Fruit fly (Drosophila melanogaster) whole organism, embryonic: Measurements from ENCODE around the gene Pgm1.

ENCODE experiments used
- Abd-B ChIP-seq: fragments of 200-800 bp; sonication (Bioruptor generic); optimal IDR thresholded peaks from 2 replicates; lab custom pipeline; 2018; ENCODE audit warnings: missing biosample characterization, mild to moderate bottlenecking, missing genetic modification characterization, moderate library complexity
- Ada2b ChIP-seq: fragments of 200-800 bp; sonication (Bioruptor generic); IDR thresholded peaks from 2 replicates; pipeline ENCODE4 v1.3.6; 2022; ENCODE audit warnings: missing biosample characterization, missing genetic modification characterization
- Asciz ChIP-seq: fragments of 200-800 bp; sonication (Bioruptor generic); optimal IDR thresholded peaks from 2 replicates; lab custom pipeline; 2017; ENCODE audit warnings: missing biosample characterization, mild to moderate bottlenecking, missing genetic modification characterization, missing genetic modification reagents
- Awh ChIP-seq: fragments of 200-800 bp; sonication (Bioruptor generic); IDR thresholded peaks from 2 replicates; pipeline ENCODE4, ENCODE4 v1.3.6; 2022; ENCODE audit warnings: missing biosample characterization, missing genetic modification characterization
- Bdp1 ChIP-seq: fragments of 200-800 bp; sonication (Bioruptor generic); optimal IDR thresholded peaks from 3 replicates; lab custom pipeline; 2016; ENCODE audit warnings: missing biosample characterization, missing genetic modification characterization
- CG10209 ChIP-seq: fragments of 200-800 bp; sonication (Bioruptor generic); optimal IDR thresholded peaks from 3 replicates; lab custom pipeline; 2017; ENCODE audit warnings: missing biosample characterization, mild to moderate bottlenecking, missing genetic modification characterization, missing genetic modification reagents
- CG10654 ChIP-seq: fragments of 200-800 bp; sonication (Bioruptor generic); optimal IDR thresholded peaks from 2 replicates; lab custom pipeline; 2016; ENCODE audit warnings: missing biosample characterization, missing genetic modification characterization
- CG12071 ChIP-seq: fragments of 200-800 bp; sonication (Bioruptor generic); optimal IDR thresholded peaks from 3 replicates; lab custom pipeline; 2018; ENCODE audit warnings: missing biosample characterization, mild to moderate bottlenecking, missing genetic modification characterization
- CG12236 ChIP-seq: fragments of 200-800 bp; sonication (Bioruptor generic); optimal IDR thresholded peaks from 2 replicates; lab custom pipeline; 2016; ENCODE audit warnings: missing biosample characterization, missing genetic modification characterization
- CG13287 ChIP-seq: fragments of 200-800 bp; sonication (Bioruptor generic); IDR thresholded peaks from 2 replicates; pipeline ENCODE4 v1.3.6; 2022; ENCODE audit warnings: missing biosample characterization, missing genetic modification characterization; ENCODE audit not compliant: partially characterized antibody
- CG13775 ChIP-seq: fragments of 200-800 bp; sonication (Bioruptor generic); optimal IDR thresholded peaks from 3 replicates; lab custom pipeline; 2017; ENCODE audit warnings: missing biosample characterization, mild to moderate bottlenecking, missing genetic modification characterization
- CG14050 ChIP-seq: fragments of 200-800 bp; sonication (Bioruptor generic); IDR thresholded peaks from 3 replicates; pipeline ENCODE4 v1.3.6; 2022; ENCODE audit warnings: missing biosample characterization, missing genetic modification characterization
- CG17186 ChIP-seq: fragments of 200-800 bp; sonication (Bioruptor generic); optimal IDR thresholded peaks from 3 replicates; lab custom pipeline; 2017; ENCODE audit warnings: missing biosample characterization, missing genetic modification reagents, missing genetic modification characterization
- CG1792 ChIP-seq: fragments of 200-800 bp; sonication (Bioruptor generic); optimal IDR thresholded peaks from 2 replicates; lab custom pipeline; 2016; ENCODE audit warnings: missing biosample characterization, missing genetic modification characterization
- CG18011 ChIP-seq: fragments of 200-800 bp; sonication (Bioruptor generic); optimal IDR thresholded peaks from 2 replicates; lab custom pipeline; 2017; ENCODE audit warnings: missing biosample characterization, missing genetic modification characterization, mild to moderate bottlenecking, moderate library complexity, missing genotype
- CG18262 ChIP-seq: fragments of 200-800 bp; optimal IDR thresholded peaks from 3 replicates; lab custom pipeline; 2019; ENCODE audit warnings: missing biosample characterization, mild to moderate bottlenecking, missing genetic modification characterization, moderate library complexity
- CG33557 ChIP-seq: fragments of 200-800 bp; sonication (Bioruptor generic); optimal IDR thresholded peaks from 2 replicates; lab custom pipeline; 2019; ENCODE audit warnings: missing biosample characterization, mild to moderate bottlenecking, missing genetic modification characterization, moderate library complexity
- CG4854 ChIP-seq: fragments of 200-800 bp; sonication (Bioruptor generic); optimal IDR thresholded peaks from 2 replicates; lab custom pipeline; 2016; ENCODE audit warnings: missing biosample characterization, missing genetic modification characterization, inconsistent platforms
- CG6813 ChIP-seq: fragments of 200-800 bp; sonication (Bioruptor generic); optimal IDR thresholded peaks from 2 replicates; lab custom pipeline; 2017; ENCODE audit warnings: missing biosample characterization, missing genetic modification characterization, mild to moderate bottlenecking, moderate library complexity, missing genetic modification reagents
- CG7372 ChIP-seq: fragments of 200-800 bp; sonication (Bioruptor generic); IDR thresholded peaks from 2 replicates; pipeline ENCODE4 v1.3.6; 2022; ENCODE audit warnings: missing biosample characterization, missing genetic modification characterization
- CkIIα-i1 ChIP-seq: fragments of 200-800 bp; sonication (Bioruptor generic); IDR thresholded peaks from 2 replicates; pipeline ENCODE4 v1.3.6; 2022; ENCODE audit warnings: missing biosample characterization, missing genetic modification characterization
- CoRest ChIP-seq: fragments of 200-800 bp; sonication (Bioruptor generic); optimal IDR thresholded peaks from 3 replicates; lab custom pipeline; 2018; ENCODE audit warnings: missing biosample characterization, mild to moderate bottlenecking, missing genetic modification characterization, moderate library complexity
- Dek ChIP-seq: fragments of 200-800 bp; sonication (Bioruptor generic); optimal IDR thresholded peaks from 3 replicates; lab custom pipeline; 2019; ENCODE audit warnings: missing biosample characterization, mild to moderate bottlenecking, missing genetic modification characterization, moderate library complexity
- Dip3 ChIP-seq: fragments of 200-800 bp; sonication (Bioruptor generic); optimal IDR thresholded peaks from 3 replicates; lab custom pipeline; 2016; ENCODE audit warnings: missing biosample characterization, missing genetic modification characterization
- ERR ChIP-seq: fragments of 200-800 bp; sonication (Bioruptor generic); optimal IDR thresholded peaks from 2 replicates; lab custom pipeline; 2016; ENCODE audit warnings: missing biosample characterization, missing genetic modification characterization
- H2.0 ChIP-seq: fragments of 200-800 bp; sonication (Bioruptor generic); IDR thresholded peaks from 2 replicates; pipeline ENCODE4 v1.3.6; 2022; ENCODE audit warnings: missing biosample characterization, missing genetic modification characterization
- HHEX ChIP-seq: fragments of 200-800 bp; sonication (Bioruptor generic); optimal IDR thresholded peaks from 3 replicates; lab custom pipeline; 2017; ENCODE audit warnings: missing biosample characterization, mild to moderate bottlenecking, missing genetic modification characterization, missing genetic modification reagents
- HLH54F ChIP-seq: fragments of 200-800 bp; sonication (Bioruptor generic); optimal IDR thresholded peaks from 3 replicates; lab custom pipeline; 2016; ENCODE audit warnings: missing biosample characterization, missing genetic modification characterization
- Med ChIP-seq: fragments of 200-800 bp; sonication (Bioruptor generic); peaks from one replicate; lab custom pipeline; 2016; ENCODE audit warnings: missing biosample characterization, missing genetic modification characterization, mild to moderate bottlenecking, inconsistent platforms, moderate library complexity
- Myb ChIP-seq: fragments of 200-800 bp; sonication (Bioruptor generic); optimal IDR thresholded peaks from 2 replicates; lab custom pipeline; 2016; ENCODE audit warnings: missing biosample characterization, missing genetic modification characterization
- Oaz ChIP-seq: fragments of 200-800 bp; sonication (Bioruptor generic); IDR thresholded peaks from 2 replicates; pipeline ENCODE4 v1.3.6; 2022; ENCODE audit warnings: missing biosample characterization, missing genetic modification characterization
- az2 ChIP-seq: fragments of 200-800 bp; sonication (Bioruptor generic); optimal IDR thresholded peaks from 3 replicates; lab custom pipeline; 2016; ENCODE audit warnings: missing biosample characterization, missing genetic modification characterization
- btn ChIP-seq: fragments of 200-800 bp; sonication (Bioruptor generic); optimal IDR thresholded peaks from 2 replicates; lab custom pipeline; 2016; ENCODE audit warnings: missing biosample characterization, missing genetic modification characterization
- chinmo ChIP-seq: fragments of 200-800 bp; sonication (Bioruptor generic); IDR thresholded peaks from 4 replicates; pipeline ENCODE4 v1.3.6; 2022; ENCODE audit warnings: missing biosample characterization, missing genetic modification characterization; ENCODE audit not compliant: partially characterized antibody
- chn ChIP-seq: fragments of 200-800 bp; sonication (Bioruptor generic); optimal IDR thresholded peaks from 2 replicates; lab custom pipeline; 2016; ENCODE audit warnings: missing biosample characterization, missing genetic modification characterization
- esg ChIP-seq: fragments of 200-800 bp; sonication (Bioruptor generic); conservative IDR thresholded peaks from 2 replicates; pipeline ENCODE4 v1.3.6; 2022; ENCODE audit warnings: missing biosample characterization, missing genetic modification characterization
- hbn ChIP-seq: fragments of 200-800 bp; sonication (Bioruptor generic); IDR thresholded peaks from 2 replicates; pipeline ENCODE4 v1.3.6; 2022; ENCODE audit warnings: missing biosample characterization, missing genetic modification characterization; ENCODE audit not compliant: partially characterized antibody
- ken ChIP-seq: fragments of 200-800 bp; sonication (Bioruptor generic); IDR thresholded peaks from 3 replicates; pipeline ENCODE4 v1.3.6; 2022; ENCODE audit warnings: missing biosample characterization, missing genetic modification characterization
- p53 ChIP-seq: fragments of 200-800 bp; sonication (Bioruptor generic); optimal IDR thresholded peaks from 2 replicates; lab custom pipeline; 2016; ENCODE audit warnings: missing biosample characterization, missing genetic modification characterization
- slou ChIP-seq: fragments of 200-800 bp; sonication (Bioruptor generic); optimal IDR thresholded peaks from 3 replicates; lab custom pipeline; 2016; ENCODE audit warnings: missing biosample characterization, missing genetic modification characterization
- slp2 ChIP-seq: fragments of 200-800 bp; sonication (Bioruptor generic); optimal IDR thresholded peaks from 2 replicates; lab custom pipeline; 2016; ENCODE audit warnings: missing biosample characterization, missing genetic modification characterization
- stwl ChIP-seq: fragments of 200-800 bp; sonication (Bioruptor generic); optimal IDR thresholded peaks from 3 replicates; lab custom pipeline; 2018; ENCODE audit warnings: missing biosample characterization, mild to moderate bottlenecking, missing genetic modification characterization, moderate library complexity
- tio ChIP-seq: fragments of 200-800 bp; sonication (Bioruptor generic); optimal IDR thresholded peaks from 2 replicates; lab custom pipeline; 2017; ENCODE audit warnings: missing biosample characterization, missing genetic modification characterization, inconsistent platforms
- toy ChIP-seq: fragments of 200-800 bp; sonication (Bioruptor generic); IDR thresholded peaks from 2 replicates; pipeline ENCODE4 v1.3.6; 2022; ENCODE audit warnings: missing biosample characterization, missing genetic modification characterization
- twi ChIP-seq: fragments of 200-800 bp; optimal IDR thresholded peaks from 2 replicates; lab custom pipeline; 2019; ENCODE audit warnings: missing biosample characterization, mild to moderate bottlenecking, missing genetic modification characterization, moderate library complexity
- unpg ChIP-seq: fragments of 200-800 bp; sonication (Bioruptor generic); optimal IDR thresholded peaks from 3 replicates; lab custom pipeline; 2018; ENCODE audit warnings: missing biosample characterization, mild to moderate bottlenecking, missing genetic modification characterization, moderate library complexity
- vfl ChIP-seq: fragments of 200-800 bp; sonication (Bioruptor generic); optimal IDR thresholded peaks from 2 replicates; lab custom pipeline; 2016; ENCODE audit warnings: missing biosample characterization, missing genetic modification characterization
- wdn ChIP-seq: fragments of 200-800 bp; sonication (Bioruptor generic); IDR thresholded peaks from 2 replicates; pipeline ENCODE4 v1.3.6; 2022; ENCODE audit warnings: missing biosample characterization, missing genetic modification characterization

Gene Pgm1

dm6 chr3L:16165356-16166168 is 37.2 kb upstream of the Pgm1 start (continued):
- TF ChIP-seq p53 (GFP tag; lab: Kevin White, UChicago) (no peak), slou (GFP tag; lab: Kevin White, UChicago) (peak; percentile 51), CG4854 (GFP tag; lab: Kevin White, UChicago) (peak; percentile 53), tio (GFP tag; lab: Kevin White, UChicago) (peak; percentile 66), chinmo (GFP tag; lab: Robert Waterston, UW) (peak; percentile 71; the same call in 2 of the 4 replicates), chn (no peak), Myb (GFP tag; lab: Kevin White, UChicago) (peak; percentile 29), CG13775 (peak; percentile 25), Dip3 (peak; percentile 66), CG10654 (GFP tag; lab: Kevin White, UChicago) (no peak), unpg (GFP tag; lab: Kevin White, UChicago) (peak; percentile 8), H2.0 (GFP tag; lab: Robert Waterston, UW) (0 out of 2 replicates have a peak, but pooled peaks have one; percentile 28), CG33557 (GFP tag; lab: Kevin White, UChicago) (no peak), Oaz (no peak), CG18262 (tag; lab: Kevin White, UChicago) (peak; percentile 0), CG10209 (GFP tag; lab: Kevin White, UChicago) (peak; percentile 44), CG6813 (GFP tag; lab: Kevin White, UChicago) (no peak), stwl (tag; lab: Kevin White, UChicago) (no peak), HLH54F (peak; percentile 68), CG7372 (no peak), CG14050 (no peak), CG12071 (GFP tag; lab: Kevin White, UChicago) (no peak), Bdp1 (GFP tag; lab: Kevin White, UChicago) (no peak), Abd-B (peak; percentile 41), Dek (peak; percentile 9), CG18011 (GFP tag; lab: Kevin White, UChicago) (no peak), HHEX (GFP tag; lab: Kevin White, UChicago) (peak; percentile 8), slp2 (no peak), vfl (GFP tag; lab: Kevin White, UChicago) (peak; percentile 46), Awh (GFP tag; lab: Robert Waterston, UW) (0 out of 2 replicates have a peak, but pooled peaks have one; percentile 25), CG12236 (GFP tag; lab: Kevin White, UChicago) (peak; percentile 1), esg (peak; percentile 57), CG17186 (no peak), CG13287 (GFP tag; lab: Robert Waterston, UW) (no peak), wdn (no peak), twi (tag; lab: Kevin White, UChicago) (no peak), ERR (GFP tag; lab: Kevin White, UChicago) (no peak), btn (GFP tag; lab: Kevin White, UChicago) (no peak), ken (GFP tag; lab: Robert Waterston, UW) (no peak), az2 (GFP tag; lab: Kevin White, UChicago) (peak; percentile 33), CG1792 (GFP tag; lab: Kevin White, UChicago) (peak; percentile 15), CkIIα-i1 (GFP tag; lab: Robert Waterston, UW) (no peak), toy (GFP tag; lab: Robert Waterston, UW) (no peak), hbn (GFP tag; lab: Robert Waterston, UW) (no peak), Ada2b (GFP tag; lab: Robert Waterston, UW) (peak; percentile 38), Med (peak; percentile 89), CoRest (peak; percentile 69), Asciz (GFP tag; lab: Kevin White, UChicago) (peak; percentile 2)
